Worm (Caenorhabditis elegans): Measurements from ENCODE around the gene sto-2.

Gene sto-2

DNA sequence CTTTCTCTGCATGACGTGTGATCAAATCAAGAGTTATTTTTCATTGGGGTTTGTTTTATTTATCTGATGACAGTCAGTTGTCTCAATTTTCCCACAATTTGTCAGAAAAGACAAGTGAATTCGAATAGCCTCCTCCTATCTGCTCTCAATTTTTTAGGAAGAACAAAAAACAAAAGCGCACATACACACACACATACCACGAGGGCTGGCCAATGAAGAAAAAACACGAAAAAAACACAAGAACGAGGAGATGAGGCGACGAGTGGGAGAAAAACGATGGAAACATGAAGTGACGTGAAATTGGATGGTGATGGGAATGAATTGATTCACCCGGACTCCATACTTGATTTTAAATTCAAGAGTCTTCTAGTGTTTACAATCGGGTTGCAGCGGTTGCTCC, 29.3 kb downstream of the sto-2 start:
- peak; percentile 59 for TF ChIP-seq lin-14 (GFP tag; optimal IDR thresholded peaks at IDR 0.05)
- no peak for TF ChIP-seq unc-62 (GFP tag; optimal IDR thresholded peaks at IDR 0.05)

ce11 chrX:5289106-5289505, 34.1 kb downstream of the sto-2 start:
- TF ChIP-seq nhr-85 (tag) (peak; percentile 18), ztf-4 (tag; optimal IDR thresholded peaks at IDR 0.05) (no peak), egl-27 (tag; optimal IDR thresholded peaks at IDR 0.05) (no peak), sox-4 (tag; optimal IDR thresholded peaks at IDR 0.05) (no peak)

DNA sequence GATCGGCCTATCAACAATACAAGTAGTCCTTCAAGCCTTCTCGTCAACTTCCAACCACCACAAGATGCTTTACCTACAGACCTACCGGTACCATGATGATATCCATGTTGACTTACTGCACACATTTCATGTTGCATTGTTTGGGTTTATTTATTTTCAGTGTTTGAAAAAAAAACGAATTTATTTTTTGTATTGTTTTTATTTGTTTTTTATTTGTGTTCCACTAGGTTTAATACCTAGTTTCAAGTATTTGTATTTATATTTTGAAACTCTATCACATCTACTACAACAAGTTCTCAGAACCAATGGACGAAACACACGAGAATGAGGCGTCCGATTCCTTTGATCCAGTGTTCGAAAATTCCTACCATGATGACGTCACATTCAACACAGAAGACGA, 39.7 kb downstream of the sto-2 start, which contains the start of gene vps-41:
TSS of gene vps-41 (plus strand) at position 301 of the 400 bp plus-strand sequence.
- TF ChIP-seq C16A3.4 (tag; optimal IDR thresholded peaks at IDR 0.05) (no peak), nhr-85 (tag) (no peak), nhr-47 (tag; optimal IDR thresholded peaks at IDR 0.05) (no peak), nhr-84 (tag; optimal IDR thresholded peaks at IDR 0.05) (no peak), mep-1 (tag; optimal IDR thresholded peaks at IDR 0.05) (no peak), skn-1 (tag; optimal IDR thresholded peaks at IDR 0.05) (no peak), C04F5.9 (tag; optimal IDR thresholded peaks at IDR 0.05) (no peak), unc-30 (tag; optimal IDR thresholded peaks at IDR 0.05) (no peak), nhr-77 (tag; optimal IDR thresholded peaks at IDR 0.05) (no peak), snu-23 (GFP tag; optimal IDR thresholded peaks at IDR 0.05) (no peak)

- no peak for TF ChIP-seq unc-98 (GFP tag; IDR thresholded peaks at IDR 0.05)
- no peak for TF ChIP-seq hlh-4 (tag; optimal IDR thresholded peaks at IDR 0.05)
- no peak for TF ChIP-seq zag-1 (tag; optimal IDR thresholded peaks at IDR 0.05)
- TF ChIP-seq tlp-1 (tag; optimal IDR thresholded peaks at IDR 0.05), result no peak
- no peak for TF ChIP-seq ceh-90 (tag; optimal IDR thresholded peaks at IDR 0.05)
- no peak for TF ChIP-seq nhr-76 (tag; optimal IDR thresholded peaks at IDR 0.05)
- TF ChIP-seq ceh-82 (tag; optimal IDR thresholded peaks at IDR 0.05), result no peak
- TF ChIP-seq mef-2 (tag; optimal IDR thresholded peaks at IDR 0.05), result no peak
- TF ChIP-seq skn-1 (tag; optimal IDR thresholded peaks at IDR 0.05), result no peak
- TF ChIP-seq lsy-2 (tag; optimal IDR thresholded peaks at IDR 0.05), result no peak
- no peak for TF ChIP-seq fkh-8 (tag; optimal IDR thresholded peaks at IDR 0.05)
- no peak for TF ChIP-seq swsn-7 (tag; optimal IDR thresholded peaks at IDR 0.05)
- TF ChIP-seq nhr-28 (tag; optimal IDR thresholded peaks at IDR 0.05), result no peak
- no peak for TF ChIP-seq grh-1 (GFP tag; IDR thresholded peaks at IDR 0.05)
- TF ChIP-seq ceh-8 (GFP tag; optimal IDR thresholded peaks at IDR 0.05), result no peak
- no peak for TF ChIP-seq pag-3 (tag; optimal IDR thresholded peaks at IDR 0.05; ENCODE audit: borderline replicate concordance, insufficient read depth)
- no peak for TF ChIP-seq aha-1 (tag; optimal IDR thresholded peaks at IDR 0.05)
Observed at ce11 chrX:5279674-5280073, 43.5 kb downstream of the sto-2 start, which contains the start of gene rga-8. TSS of gene rga-8 (minus strand) at chrX:5279774.

ce11 chrX:5279170-5279635, 44.0 kb downstream of the sto-2 start, which contains the start of gene Y34B4A.2:
TSS of gene Y34B4A.2 (plus strand) at chrX:5279497.
- TF ChIP-seq zip-4 (GFP tag; optimal IDR thresholded peaks at IDR 0.05) (no peak), ceh-8 (GFP tag; optimal IDR thresholded peaks at IDR 0.05) (no peak), ces-1 (GFP tag; optimal IDR thresholded peaks at IDR 0.05) (no peak), egl-27 (tag; optimal IDR thresholded peaks at IDR 0.05) (no peak), alr-1 (tag; optimal IDR thresholded peaks at IDR 0.05; ENCODE audit: borderline replicate concordance) (no peak), ceh-88 (GFP tag; IDR thresholded peaks at IDR 0.05) (no peak), aly-2 (tag; optimal IDR thresholded peaks at IDR 0.05) (no peak), Y116A8C.19 (tag; optimal IDR thresholded peaks at IDR 0.05; ENCODE audit: borderline replicate concordance) (no peak), sup-37 (GFP tag; optimal IDR thresholded peaks at IDR 0.05) (no peak), nhr-19 (GFP tag; conservative IDR thresholded peaks at IDR 0.05) (no peak), blmp-1 (tag; optimal IDR thresholded peaks at IDR 0.05) (peak; percentile 5), ceh-90 (tag; optimal IDR thresholded peaks at IDR 0.05) (no peak), lin-35 (GFP tag; optimal IDR thresholded peaks at IDR 0.05) (peak; percentile 16 to 50), unc-86 (tag; optimal IDR thresholded peaks at IDR 0.05) (no peak), lin-13 (GFP tag; optimal IDR thresholded peaks at IDR 0.05) (no peak), nhr-237 (tag; optimal IDR thresholded peaks at IDR 0.05) (no peak), aha-1 (tag; optimal IDR thresholded peaks at IDR 0.05) (no peak), egl-13 (tag; optimal IDR thresholded peaks at IDR 0.05) (no peak), nhr-76 (tag; optimal IDR thresholded peaks at IDR 0.05) (no peak), unc-62 (GFP tag; optimal IDR thresholded peaks at IDR 0.05) (no peak), sptf-1 (tag; optimal IDR thresholded peaks at IDR 0.05) (no peak), ama-1 (optimal IDR thresholded peaks at IDR 0.05) (no peak), snpc-4 (tag; optimal IDR thresholded peaks at IDR 0.05) (no peak)

Measured in whole organism, L1 larva.